Worm (Caenorhabditis elegans) whole organism, L2 larva: ENCODE results near the gene F41H10.3.

Experiments
- C34F6.9 ChIP-seq: fragments of 150-350 bp; optimal IDR thresholded peaks from 2 replicates; lab custom pipeline; 2014; ENCODE audit warnings: missing biosample characterization, missing genetic modification characterization
- F13H6.1 ChIP-seq: sonication (generic microtip); optimal IDR thresholded peaks from 2 replicates; lab custom pipeline; 2016; ENCODE audit warnings: missing genetic modification characterization, missing compliant biosample characterization
- R02D3.7 ChIP-seq: fragments of 150-350 bp; optimal IDR thresholded peaks from 2 replicates; lab custom pipeline; 2014; ENCODE audit warnings: missing biosample characterization, missing genetic modification characterization
- Y55F3AM.14 ChIP-seq: fragments of 200-800 bp; sonication (Bioruptor generic); optimal IDR thresholded peaks from 2 replicates; lab custom pipeline; 2018; ENCODE audit warnings: mild to moderate bottlenecking, missing genetic modification characterization, missing compliant biosample characterization
- aly-2 ChIP-seq: fragments of 150-350 bp; optimal IDR thresholded peaks from 2 replicates; lab custom pipeline; 2014; ENCODE audit warnings: missing biosample characterization, missing genetic modification characterization
- ama-1 ChIP-seq: fragments of 150-350 bp; optimal IDR thresholded peaks from 2 replicates; lab custom pipeline; 2018; ENCODE audit warnings: inconsistent platforms
- blmp-1 ChIP-seq: sonication (generic microtip); optimal IDR thresholded peaks from 2 replicates; lab custom pipeline; 2017; ENCODE audit warnings: missing genetic modification characterization, mild to moderate bottlenecking, missing compliant biosample characterization, antibody characterized with exemption, moderate library complexity; ENCODE audit not compliant: insufficient read depth
- ceh-16 ChIP-seq: fragments of 150-350 bp; optimal IDR thresholded peaks from 2 replicates; lab custom pipeline; 2014; ENCODE audit warnings: missing biosample characterization, missing genetic modification characterization
- ceh-82 ChIP-seq: fragments of 150-350 bp; optimal IDR thresholded peaks from 2 replicates; lab custom pipeline; 2014; ENCODE audit warnings: missing biosample characterization, missing genetic modification characterization
- crh-2 ChIP-seq: sonication (generic microtip); optimal IDR thresholded peaks from 2 replicates; lab custom pipeline; 2017; ENCODE audit warnings: missing biosample characterization, missing genetic modification characterization
- egl-27 ChIP-seq: sonication (generic microtip); optimal IDR thresholded peaks from 3 replicates; lab custom pipeline; 2017; ENCODE audit warnings: missing biosample characterization, missing genetic modification reagents, missing genetic modification characterization
- elt-1 ChIP-seq: fragments of 150-350 bp; optimal IDR thresholded peaks from 2 replicates; lab custom pipeline; 2014; ENCODE audit warnings: missing biosample characterization, missing genetic modification characterization
- elt-3 ChIP-seq: sonication (generic microtip); optimal IDR thresholded peaks from 2 replicates; lab custom pipeline; 2017; ENCODE audit warnings: missing biosample characterization, missing genetic modification characterization
- gmeb-1 ChIP-seq: fragments of 150-350 bp; optimal IDR thresholded peaks from 2 replicates; lab custom pipeline; 2014; ENCODE audit warnings: missing biosample characterization, missing genetic modification characterization
- lin-11 ChIP-seq: fragments of 150-350 bp; sonication (generic microtip); optimal IDR thresholded peaks from 2 replicates; lab custom pipeline; 2014; ENCODE audit warnings: missing biosample characterization, missing genetic modification characterization, inconsistent platforms, mixed read lengths
- lin-13 ChIP-seq: fragments of 150-350 bp; optimal IDR thresholded peaks from 2 replicates; lab custom pipeline; 2014; ENCODE audit warnings: missing biosample characterization, missing genetic modification reagents, missing genetic modification characterization
- lin-39 ChIP-seq: fragments of 150-350 bp; optimal IDR thresholded peaks from 2 replicates; lab custom pipeline; 2014; ENCODE audit warnings: missing biosample characterization, missing genetic modification reagents, missing genetic modification characterization
- mab-5 ChIP-seq: fragments of 150-350 bp; optimal IDR thresholded peaks from 2 replicates; lab custom pipeline; 2014; ENCODE audit warnings: missing biosample characterization, missing genetic modification characterization
- mbf-1 ChIP-seq: sonication (generic microtip); optimal IDR thresholded peaks from 2 replicates; lab custom pipeline; 2017; ENCODE audit warnings: missing biosample characterization, missing genetic modification characterization
- mdl-1 ChIP-seq, 2 experiments: fragments of 150-350 bp in 1 of 2; sonication (generic microtip) in 1 of 2; optimal IDR thresholded peaks; 2 replicates each; lab custom pipeline; 2017; ENCODE audit warnings: missing biosample characterization in 2 of 2, missing genetic modification characterization in 2 of 2
- nhr-10 ChIP-seq: sonication (generic microtip); optimal IDR thresholded peaks from 2 replicates; lab custom pipeline; 2017; ENCODE audit warnings: missing biosample characterization, missing genetic modification characterization
- nhr-12 ChIP-seq: fragments of 150-350 bp; optimal IDR thresholded peaks from 2 replicates; lab custom pipeline; 2014; ENCODE audit warnings: missing biosample characterization, missing genetic modification characterization
- nhr-129 ChIP-seq: fragments of 150-350 bp; optimal IDR thresholded peaks from 2 replicates; lab custom pipeline; 2014; ENCODE audit warnings: missing biosample characterization, missing genetic modification characterization
- nhr-21 ChIP-seq: fragments of 150-350 bp; optimal IDR thresholded peaks from 2 replicates; lab custom pipeline; 2014; ENCODE audit warnings: missing biosample characterization, missing genetic modification characterization
- nhr-237 ChIP-seq: fragments of 150-350 bp; optimal IDR thresholded peaks from 2 replicates; lab custom pipeline; 2014; ENCODE audit warnings: missing biosample characterization, missing genetic modification characterization
- nhr-25 ChIP-seq: fragments of 150-350 bp; sonication (generic microtip); optimal IDR thresholded peaks from 3 replicates; lab custom pipeline; 2014; ENCODE audit warnings: missing biosample characterization, missing genetic modification characterization
- nhr-77 ChIP-seq: fragments of 150-350 bp; optimal IDR thresholded peaks from 2 replicates; lab custom pipeline; 2014; ENCODE audit warnings: missing biosample characterization, missing genetic modification characterization
- peb-1 ChIP-seq: fragments of 150-350 bp; optimal IDR thresholded peaks from 2 replicates; lab custom pipeline; 2014; ENCODE audit warnings: missing biosample characterization, missing genetic modification characterization
- sma-3 ChIP-seq: sonication (generic microtip); optimal IDR thresholded peaks from 2 replicates; lab custom pipeline; 2016; ENCODE audit warnings: missing genetic modification reagents, missing genetic modification characterization, missing compliant biosample characterization
- sma-9 ChIP-seq, 2 experiments: fragments of 150-350 bp in 1 of 2; sonication (generic microtip) in 1 of 2; optimal IDR thresholded peaks; 2 replicates each; lab custom pipeline; 2014 to 2016; ENCODE audit warnings: missing genetic modification characterization in 2 of 2, mild to moderate bottlenecking in 1 of 2, missing biosample characterization in 1 of 2, missing compliant biosample characterization in 1 of 2, missing genetic modification reagents in 1 of 2, moderate library complexity in 1 of 2
- snpc-4 ChIP-seq: fragments of 150-350 bp; optimal IDR thresholded peaks from 2 replicates; lab custom pipeline; 2014; ENCODE audit warnings: missing biosample characterization, missing genetic modification characterization
- unc-39 ChIP-seq: fragments of 150-350 bp; optimal IDR thresholded peaks from 2 replicates; lab custom pipeline; 2014; ENCODE audit warnings: missing biosample characterization, missing genetic modification characterization
- unc-55 ChIP-seq: fragments of 150-350 bp; sonication (generic microtip); optimal IDR thresholded peaks from 3 replicates; lab custom pipeline; 2014; ENCODE audit warnings: missing biosample characterization, missing genetic modification reagents, missing genetic modification characterization
- zag-1 ChIP-seq: fragments of 150-350 bp; optimal IDR thresholded peaks from 2 replicates; lab custom pipeline; 2014; ENCODE audit warnings: missing biosample characterization, missing genetic modification characterization
- ztf-1 ChIP-seq: fragments of 200-800 bp; sonication (Bioruptor generic); conservative IDR thresholded peaks from 2 replicates; pipeline ENCODE4 v1.3.6; 2022; ENCODE audit warnings: missing genetic modification characterization, missing compliant biosample characterization
- ztf-11 ChIP-seq: sonication (generic microtip); optimal IDR thresholded peaks from 2 replicates; lab custom pipeline; 2017; ENCODE audit warnings: missing biosample characterization, missing genetic modification characterization
- ztf-4 ChIP-seq: fragments of 150-350 bp; optimal IDR thresholded peaks from 2 replicates; lab custom pipeline; 2014; ENCODE audit warnings: missing biosample characterization, missing genetic modification characterization

F41H10.3 gene

DNA sequence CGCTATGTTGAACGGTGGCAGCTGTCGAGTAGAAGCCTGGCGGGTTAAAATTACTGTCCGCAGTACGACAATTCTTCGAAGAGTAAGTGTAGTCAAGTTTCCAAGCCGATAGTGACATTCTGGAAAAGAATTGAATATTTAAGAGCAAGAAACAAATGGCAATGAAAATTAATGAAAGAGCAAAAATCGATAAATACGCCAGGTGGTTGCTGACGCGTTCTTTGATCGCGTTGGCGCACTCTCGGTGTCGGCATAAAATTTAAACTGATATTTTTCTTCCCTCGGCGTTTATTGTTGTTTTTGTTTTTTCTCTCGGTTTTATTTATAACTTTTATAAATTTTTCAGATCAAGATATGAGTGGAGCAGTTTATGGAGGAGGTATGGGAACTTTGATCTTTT, 25.1 kb downstream of the F41H10.3 start, which contains the start of the genes perm-3 and swsn-6 (continued):
- TF ChIP-seq gmeb-1 (peak; percentile 85), nhr-77 (tag; lab: Kevin White, UChicago) (no peak), lin-39 (tag; lab: Kevin White, UChicago) (no peak), elt-1 (tag; lab: Kevin White, UChicago) (no peak), Y55F3AM.14 (GFP tag; lab: Kevin White, UChicago) (no peak), R02D3.7 (peak; percentile 25), blmp-1 (tag; lab: Kevin White, UChicago) (peak; percentile 49), ztf-4 (tag; lab: Kevin White, UChicago) (no peak), C34F6.9 (tag; lab: Kevin White, UChicago) (peak; percentile 90), crh-2 (tag; lab: Kevin White, UChicago) (peak; percentile 83), ceh-16 (tag; lab: Kevin White, UChicago) (peak; percentile 66), F13H6.1 (peak; percentile 77), elt-3 (tag; lab: Kevin White, UChicago) (no peak), ceh-82 (tag; lab: Kevin White, UChicago) (no peak), sma-3 (GFP tag; lab: Kevin White, UChicago) (peak; percentile 69), nhr-237 (tag; lab: Kevin White, UChicago) (no peak), zag-1 (peak; percentile 27), ztf-11 (tag; lab: Kevin White, UChicago) (no peak), snpc-4 (peak; percentile 64), mdl-1 (tag; optimal IDR thresholded peaks at IDR 0.05; lab: Kevin White, UChicago) (no peak), mbf-1 (no peak), lin-13 (GFP tag; lab: Kevin White, UChicago) (peak; percentile 77), nhr-21 (peak; percentile 51), aly-2 (tag; lab: Kevin White, UChicago) (no peak), peb-1 (no peak), ama-1 (lab: Kevin White, UChicago) (no peak)
- TF ChIP-seq, all 48 proteins: peak for 26

DNA sequence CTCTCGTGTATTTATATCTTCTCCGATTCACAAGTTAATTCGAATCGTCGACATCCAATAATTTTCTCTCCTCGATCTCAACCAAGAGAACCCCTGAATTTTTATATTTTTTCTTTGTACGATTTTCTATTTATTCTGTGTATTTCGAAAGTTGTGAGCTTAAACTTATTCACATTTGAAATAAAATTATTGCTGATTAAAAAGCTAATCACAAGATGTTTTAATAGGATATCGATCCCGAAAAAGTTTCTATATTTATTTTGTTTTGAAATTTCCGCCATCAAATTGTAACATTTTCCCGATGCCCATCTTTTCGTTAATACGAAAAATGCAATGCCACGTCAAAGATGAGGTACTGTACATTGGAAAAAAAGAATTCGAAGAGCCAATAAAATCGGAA, 27.2 kb downstream of the F41H10.3 start, which contains the start of gene ZK616.3:
ZK616.3 (plus strand) TSS at position 301 of the 400 bp plus-strand sequence.
- no peak for TF ChIP-seq sma-9 (GFP tag; optimal IDR thresholded peaks at IDR 0.05; lab: Kevin White, UChicago)
- TF ChIP-seq sma-9 (tag; optimal IDR thresholded peaks at IDR 0.05; lab: Kevin White, UChicago): no peak
- TF ChIP-seq R02D3.7: no peak
- TF ChIP-seq mab-5 (tag; lab: Kevin White, UChicago): no peak
- TF ChIP-seq Y55F3AM.14 (GFP tag; lab: Kevin White, UChicago): no peak
- no peak for TF ChIP-seq nhr-129 (tag; lab: Kevin White, UChicago)
- no peak for TF ChIP-seq crh-2 (tag; lab: Kevin White, UChicago)
- TF ChIP-seq egl-27 (tag; lab: Kevin White, UChicago): no peak

DNA sequence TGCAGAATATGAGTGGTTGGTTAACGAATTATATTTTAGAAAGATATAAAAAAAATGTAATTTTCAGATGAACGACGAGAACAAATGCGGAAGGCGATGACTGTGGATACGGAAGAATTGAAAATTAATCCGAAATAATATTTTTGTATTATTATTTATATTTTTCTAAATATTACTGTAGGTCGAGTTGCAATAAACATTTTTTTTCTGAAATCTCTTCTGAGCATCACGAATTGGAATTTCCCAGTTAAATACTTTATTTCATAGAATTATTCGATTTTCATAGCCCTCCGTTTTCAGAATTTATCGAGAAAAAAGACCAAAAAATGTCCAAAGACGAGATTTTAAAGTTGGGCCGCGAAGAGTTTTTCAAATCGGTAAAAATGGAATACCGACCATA, 27.9 kb downstream of the F41H10.3 start, which contains the start of gene ZK616.2:
ZK616.2 (plus strand) TSS at position 301 of the 400 bp plus-strand sequence.
- TF ChIP-seq unc-39 (tag; lab: Kevin White, UChicago) (no peak), nhr-77 (tag; lab: Kevin White, UChicago) (no peak), ztf-11 (tag; lab: Kevin White, UChicago) (no peak), ceh-16 (tag; lab: Kevin White, UChicago) (no peak), lin-11 (tag; lab: Kevin White, UChicago) (no peak), ztf-1 (GFP tag; lab: Robert Waterston, UW) (no peak), nhr-237 (tag; lab: Kevin White, UChicago) (no peak), nhr-25 (no peak), elt-1 (tag; lab: Kevin White, UChicago) (no peak), nhr-12 (tag; lab: Kevin White, UChicago) (no peak), peb-1 (no peak), elt-3 (tag; lab: Kevin White, UChicago) (no peak)

DNA sequence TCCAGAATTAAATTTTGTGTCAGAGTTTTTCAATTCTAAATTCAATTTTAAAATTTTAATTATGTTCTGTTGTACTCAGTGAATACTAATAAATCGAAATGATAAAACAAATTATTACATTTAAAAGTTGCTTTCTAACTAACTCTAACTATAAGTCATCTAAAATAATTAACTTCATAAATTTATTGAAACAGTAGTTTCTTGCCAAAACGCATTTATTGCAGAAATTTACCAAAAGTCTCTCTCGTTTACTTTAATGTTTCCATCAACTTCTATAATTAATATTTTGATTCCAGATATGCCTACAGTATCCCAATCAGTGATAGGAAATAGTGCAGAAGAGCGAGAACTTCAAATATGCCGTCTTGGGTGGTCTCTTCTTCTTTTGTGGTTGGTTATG, 31.0 kb downstream of the F41H10.3 start, which contains the start of gene ZK616.1:
ZK616.1 (plus strand) TSS at position 301 of the 400 bp plus-strand sequence.
- TF ChIP-seq sma-9 (GFP tag; optimal IDR thresholded peaks at IDR 0.05; lab: Kevin White, UChicago) (no peak), sma-9 (tag; optimal IDR thresholded peaks at IDR 0.05; lab: Kevin White, UChicago) (no peak), F13H6.1 (no peak), snpc-4 (no peak), nhr-25 (no peak), crh-2 (tag; lab: Kevin White, UChicago) (no peak), nhr-10 (tag; lab: Kevin White, UChicago) (no peak), elt-3 (tag; lab: Kevin White, UChicago) (no peak), unc-55 (GFP tag; lab: Kevin White, UChicago) (no peak), blmp-1 (tag; lab: Kevin White, UChicago) (no peak), zag-1 (no peak), C34F6.9 (tag; lab: Kevin White, UChicago) (no peak), ztf-11 (tag; lab: Kevin White, UChicago) (no peak)
